Fruit fly (Drosophila melanogaster) Kc167 (cell line): ENCODE measurements around the gene CG32982.

ENCODE experiments used
- Sin3A ChIP-seq: fragments of >200 bp; optimal IDR thresholded peaks from 2 replicates; lab custom pipeline; 2018; ENCODE audit warnings: missing external identifiers
- h ChIP-seq: fragments of >200 bp; optimal IDR thresholded peaks from 3 replicates; lab custom pipeline; 2018; ENCODE audit warnings: missing external identifiers
- insv ChIP-seq: fragments of >200 bp; optimal IDR thresholded peaks from 3 replicates; lab custom pipeline; 2018; ENCODE audit warnings: missing external identifiers
- psq ChIP-seq: fragments of >200 bp; optimal IDR thresholded peaks from 2 replicates; lab custom pipeline; 2017; ENCODE audit warnings: missing external identifiers

dm6 chr2L:9089543-9090088 lies 35.9 kb upstream of the CG32982 start:
- no peak for TF ChIP-seq h (lab: Kevin White, UChicago)
- TF ChIP-seq psq = no peak
- no peak for TF ChIP-seq Sin3A (lab: Kevin White, UChicago)
- no peak for TF ChIP-seq insv (lab: Kevin White, UChicago)
